Worm (Caenorhabditis elegans): ENCODE data around the gene F13A7.14.
A peak's percentile ranks its signal among the peaks of the same experiment; 100 is the strongest.

F13A7.14 gene

DNA sequence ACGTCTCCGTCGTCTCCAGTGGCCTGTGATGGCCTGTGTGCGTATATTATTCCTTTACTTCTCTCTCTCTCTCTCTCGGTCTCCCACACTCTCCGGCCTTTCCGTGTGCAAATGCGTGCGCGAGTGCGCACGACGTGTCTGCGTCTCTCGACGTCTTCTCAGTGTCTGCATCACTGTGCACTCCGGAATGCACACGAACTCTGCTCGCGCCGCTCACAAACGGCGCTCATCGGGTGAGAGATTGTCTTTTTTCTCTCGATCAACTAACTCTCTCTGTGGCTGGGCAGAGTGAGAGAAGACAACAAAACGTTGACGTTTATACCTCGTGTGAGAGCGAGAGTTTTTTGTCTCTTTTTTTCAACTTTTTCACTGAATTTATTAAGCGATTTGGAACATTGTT is 45.8 kb upstream of the F13A7.14 start (continued):
- TF ChIP-seq eyg-1 (tag; optimal IDR thresholded peaks at IDR 0.05) = peak; percentile 62
- no peak for TF ChIP-seq ceh-45 (GFP tag; IDR thresholded peaks at IDR 0.05)
- no peak for TF ChIP-seq Y22D7AL.16 (tag; optimal IDR thresholded peaks at IDR 0.05)
- TF ChIP-seq nhr-232 (tag; optimal IDR thresholded peaks at IDR 0.05) = no peak
- no peak for TF ChIP-seq nhr-11 (tag; optimal IDR thresholded peaks at IDR 0.05)
- TF ChIP-seq madf-2 (tag; optimal IDR thresholded peaks at IDR 0.05) = no peak
- no peak for TF ChIP-seq unc-3 (GFP tag; conservative IDR thresholded peaks at IDR 0.05)
- no peak for TF ChIP-seq unc-3 (tag; optimal IDR thresholded peaks at IDR 0.05)
- TF ChIP-seq ttx-3 (tag; optimal IDR thresholded peaks at IDR 0.05) = no peak
- peak; percentile 41 for TF ChIP-seq lim-6 (tag; optimal IDR thresholded peaks at IDR 0.05)
- no peak for TF ChIP-seq ahr-1 (tag; optimal IDR thresholded peaks at IDR 0.05)
- peak; percentile 42 for TF ChIP-seq K09A11.1 (tag; optimal IDR thresholded peaks at IDR 0.05; ENCODE audit: insufficient read depth)
- TF ChIP-seq ref-2 (tag; optimal IDR thresholded peaks at IDR 0.05) = no peak
- TF ChIP-seq dmd-4 (tag; optimal IDR thresholded peaks at IDR 0.05; ENCODE audit: borderline replicate concordance) = peak; percentile 32
- TF ChIP-seq unc-55 (GFP tag; optimal IDR thresholded peaks at IDR 0.05) = peak; percentile 92
- no peak for TF ChIP-seq che-1 (tag; optimal IDR thresholded peaks at IDR 0.05)
- no peak for TF ChIP-seq odd-2 (tag; optimal IDR thresholded peaks at IDR 0.05)
- TF ChIP-seq T23F11.4 (GFP tag; optimal IDR thresholded peaks at IDR 0.05) = no peak
- no peak for TF ChIP-seq sox-2 (GFP tag; IDR thresholded peaks at IDR 0.05)
- TF ChIP-seq sdc-2 (tag; optimal IDR thresholded peaks at IDR 0.05) = peak; percentile 49
- TF ChIP-seq ceh-2 (tag; optimal IDR thresholded peaks at IDR 0.05) = peak; percentile 62
- no peak for TF ChIP-seq fkh-10 (GFP tag; optimal IDR thresholded peaks at IDR 0.05)
- no peak for TF ChIP-seq ceh-48 (tag; optimal IDR thresholded peaks at IDR 0.05)
- TF ChIP-seq hlh-8 (tag; optimal IDR thresholded peaks at IDR 0.05) = peak; percentile 32
- peak; percentile 26 for TF ChIP-seq tbx-7 (tag; optimal IDR thresholded peaks at IDR 0.05)
- TF ChIP-seq rnt-1 (tag; optimal IDR thresholded peaks at IDR 0.05) = peak; percentile 76
- no peak for TF ChIP-seq K02D7.2 (tag; optimal IDR thresholded peaks at IDR 0.05)
- TF ChIP-seq ceh-34 (tag; optimal IDR thresholded peaks at IDR 0.05) = peak; percentile 65
- peak; percentile 68 for TF ChIP-seq pqm-1 (tag; optimal IDR thresholded peaks at IDR 0.05)
- TF ChIP-seq ama-1 (optimal IDR thresholded peaks at IDR 0.05) = peak; percentile 30
- peak; percentile 47 for TF ChIP-seq ceh-19 (GFP tag; optimal IDR thresholded peaks at IDR 0.05)

DNA sequence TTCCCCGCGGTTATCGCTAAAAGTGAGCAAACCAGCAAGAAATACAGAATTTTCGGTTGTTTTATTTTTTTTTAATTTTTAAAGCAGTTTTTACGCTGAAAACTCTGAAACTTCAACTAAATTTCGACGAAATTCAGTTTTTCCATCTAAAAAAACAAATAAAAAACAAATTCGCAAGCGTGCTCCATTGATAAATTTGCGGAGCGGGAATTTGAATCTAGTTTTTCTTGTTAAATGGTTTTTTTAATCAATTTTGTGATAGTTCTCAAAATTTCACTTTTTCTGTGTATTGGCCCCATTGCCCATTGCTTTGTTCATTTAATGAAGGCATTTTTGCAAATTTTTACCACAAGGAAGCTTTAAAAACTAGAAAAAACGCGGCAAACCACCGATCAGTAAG is 44.9 kb upstream of the F13A7.14 start:
- TF ChIP-seq syd-9 (tag; optimal IDR thresholded peaks at IDR 0.05) (no peak), madf-2 (tag; optimal IDR thresholded peaks at IDR 0.05) (no peak), hlh-13 (GFP tag; optimal IDR thresholded peaks at IDR 0.05) (no peak), unc-55 (GFP tag; optimal IDR thresholded peaks at IDR 0.05) (no peak), ahr-1 (tag; optimal IDR thresholded peaks at IDR 0.05) (no peak), tbx-7 (tag; optimal IDR thresholded peaks at IDR 0.05) (no peak), ama-1 (optimal IDR thresholded peaks at IDR 0.05) (no peak), ceh-6 (GFP tag; optimal IDR thresholded peaks at IDR 0.05) (no peak), elt-2 (tag; optimal IDR thresholded peaks at IDR 0.05) (no peak), ttx-3 (tag; optimal IDR thresholded peaks at IDR 0.05) (no peak), hlh-30 (tag; optimal IDR thresholded peaks at IDR 0.05; ENCODE audit: insufficient read depth) (no peak), C38D4.7 (GFP tag; optimal IDR thresholded peaks at IDR 0.05) (no peak), ceh-31 (tag; optimal IDR thresholded peaks at IDR 0.05) (no peak), dmd-4 (tag; optimal IDR thresholded peaks at IDR 0.05; ENCODE audit: borderline replicate concordance) (no peak)

DNA sequence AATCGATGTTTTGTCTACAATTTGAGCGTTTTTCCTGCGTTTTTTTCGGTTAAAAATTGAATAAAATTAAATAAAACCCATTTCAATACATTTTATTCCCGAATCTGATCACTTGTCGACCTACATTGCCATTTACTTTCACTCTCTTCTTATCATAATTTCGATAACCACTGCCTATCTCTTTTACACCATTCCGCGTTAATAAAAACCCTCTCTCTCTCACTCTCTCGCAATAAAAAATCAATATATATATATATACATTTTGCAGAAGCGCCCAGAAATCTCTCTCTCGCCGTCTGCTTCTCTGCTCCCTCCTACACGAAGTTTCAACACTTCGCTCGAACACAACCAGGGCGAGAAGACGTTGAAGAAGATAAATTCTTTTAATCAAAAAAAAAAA is 44.4 kb upstream of the F13A7.14 start, which contains the start of gene pptr-1:
pptr-1 (plus strand) TSS at position 269 of the 400 bp plus-strand sequence.
- TF ChIP-seq fax-1 (tag; optimal IDR thresholded peaks at IDR 0.05) (no peak), dmd-4 (tag; optimal IDR thresholded peaks at IDR 0.05; ENCODE audit: borderline replicate concordance) (no peak), hlh-6 (tag; optimal IDR thresholded peaks at IDR 0.05) (no peak), odd-2 (tag; optimal IDR thresholded peaks at IDR 0.05) (no peak), unc-86 (tag; optimal IDR thresholded peaks at IDR 0.05) (no peak), elt-2 (tag; optimal IDR thresholded peaks at IDR 0.05) (peak; percentile 65), ama-1 (optimal IDR thresholded peaks at IDR 0.05) (no peak), pqm-1 (tag; optimal IDR thresholded peaks at IDR 0.05) (no peak), ceh-48 (tag; optimal IDR thresholded peaks at IDR 0.05) (peak; percentile 1)
